Fruit fly (Drosophila melanogaster) whole organism, embryonic: ENCODE measurements around the gene CG17154.

Experiments used
- C15 ChIP-seq: fragments of 200-800 bp; sonication (Bioruptor generic); IDR thresholded peaks from 3 replicates; pipeline ENCODE4 v1.3.6; 2022; ENCODE audit warnings: missing biosample characterization, missing genetic modification characterization
- CG34422 ChIP-seq: fragments of 200-800 bp; sonication (Bioruptor generic); IDR thresholded peaks from 3 replicates; pipeline ENCODE4 v1.3.6; 2022; ENCODE audit warnings: missing biosample characterization, missing genetic modification characterization
- HLH54F ChIP-seq: fragments of 200-800 bp; sonication (Bioruptor generic); optimal IDR thresholded peaks from 3 replicates; lab custom pipeline; 2016; ENCODE audit warnings: missing biosample characterization, missing genetic modification characterization
- sens ChIP-seq: fragments of 200-800 bp; sonication (Bioruptor generic); peaks from one replicate; lab custom pipeline; 2016; ENCODE audit warnings: missing biosample characterization, missing genetic modification characterization

dm6 chr3L:12124138-12124583 lies 35.7 kb downstream of the CG17154 start:
- peak; percentile 60 for TF ChIP-seq sens (GFP tag; lab: Kevin White, UChicago)
- TF ChIP-seq HLH54F (GFP tag; lab: Kevin White, UChicago) = no peak
- peak; percentile 97 for TF ChIP-seq CG34422 (GFP tag; lab: Robert Waterston, UW)
- no peak for TF ChIP-seq C15 (GFP tag; lab: Robert Waterston, UW)
